Worm (Caenorhabditis elegans) whole organism, late embryonic: ENCODE data around the gene kvs-4.

Experiments used
- C08G9.2 ChIP-seq: sonication (generic microtip); optimal IDR thresholded peaks from 2 replicates; lab custom pipeline; 2016; ENCODE audit warnings: mild to moderate bottlenecking, missing genetic modification characterization, moderate library complexity, missing compliant biosample characterization
- K02D7.2 ChIP-seq: sonication (generic microtip); optimal IDR thresholded peaks from 2 replicates; lab custom pipeline; 2017; ENCODE audit warnings: mild to moderate bottlenecking, missing genetic modification characterization, missing compliant biosample characterization
- K09A11.1 ChIP-seq: sonication (generic microtip); optimal IDR thresholded peaks from 2 replicates; lab custom pipeline; 2017; ENCODE audit warnings: antibody characterized with exemption, mild to moderate bottlenecking, missing genetic modification characterization, missing compliant biosample characterization; ENCODE audit not compliant: insufficient read depth
- ceh-14 ChIP-seq: sonication (generic microtip); optimal IDR thresholded peaks from 2 replicates; lab custom pipeline; 2016; ENCODE audit warnings: missing genotype, missing genetic modification characterization, missing compliant biosample characterization
- ceh-18 ChIP-seq: sonication (generic microtip); optimal IDR thresholded peaks from 2 replicates; lab custom pipeline; 2016; ENCODE audit warnings: missing genetic modification characterization, missing compliant biosample characterization
- ceh-19 ChIP-seq: fragments of 200-800 bp; sonication (Bioruptor generic); optimal IDR thresholded peaks from 2 replicates; lab custom pipeline; 2018; ENCODE audit warnings: mild to moderate bottlenecking, missing genetic modification characterization, missing compliant biosample characterization
- ceh-2 ChIP-seq: sonication (generic microtip); optimal IDR thresholded peaks from 2 replicates; lab custom pipeline; 2016; ENCODE audit warnings: missing genotype, missing genetic modification characterization, missing compliant biosample characterization
- ceh-24 ChIP-seq: sonication (generic microtip); optimal IDR thresholded peaks from 2 replicates; lab custom pipeline; 2016; ENCODE audit warnings: mild to moderate bottlenecking, missing genetic modification characterization, missing compliant biosample characterization
- ceh-30 ChIP-seq: fragments of 150-350 bp; optimal IDR thresholded peaks from 2 replicates; lab custom pipeline; 2014; ENCODE audit warnings: missing biosample characterization, missing genetic modification characterization
- ceh-34 ChIP-seq: sonication (generic microtip); optimal IDR thresholded peaks from 2 replicates; lab custom pipeline; 2016; ENCODE audit warnings: mild to moderate bottlenecking, missing genetic modification characterization, missing compliant biosample characterization
- ceh-45 ChIP-seq: fragments of 200-800 bp; sonication (Bioruptor generic); IDR thresholded peaks from 2 replicates; pipeline ENCODE4 v1.3.6; 2022; ENCODE audit warnings: missing genetic modification reagents, missing genetic modification characterization, missing compliant biosample characterization
- ceh-9 ChIP-seq: sonication (generic microtip); optimal IDR thresholded peaks from 2 replicates; lab custom pipeline; 2016; ENCODE audit warnings: mild to moderate bottlenecking, missing genetic modification characterization, inconsistent platforms, missing compliant biosample characterization
- che-1 ChIP-seq: sonication (generic microtip); optimal IDR thresholded peaks from 2 replicates; lab custom pipeline; 2016; ENCODE audit warnings: mild to moderate bottlenecking, missing genetic modification characterization, missing compliant biosample characterization
- dmd-4 ChIP-seq: sonication (generic microtip); optimal IDR thresholded peaks from 2 replicates; lab custom pipeline; 2016; ENCODE audit warnings: borderline replicate concordance, missing genetic modification characterization, missing compliant biosample characterization
- elt-2 ChIP-seq: sonication (generic microtip); optimal IDR thresholded peaks from 2 replicates; lab custom pipeline; 2016; ENCODE audit warnings: missing genetic modification reagents, missing genetic modification characterization, missing compliant biosample characterization
- fkh-10 ChIP-seq: fragments of 150-350 bp; optimal IDR thresholded peaks from 2 replicates; lab custom pipeline; 2014; ENCODE audit warnings: missing biosample characterization, missing genetic modification reagents, missing genetic modification characterization
- hlh-13 ChIP-seq: fragments of 200-800 bp; sonication (Bioruptor generic); optimal IDR thresholded peaks from 2 replicates; lab custom pipeline; 2018; ENCODE audit warnings: mild to moderate bottlenecking, missing genetic modification characterization, missing compliant biosample characterization
- hlh-30 ChIP-seq: sonication (generic microtip); optimal IDR thresholded peaks from 2 replicates; lab custom pipeline; 2017; ENCODE audit warnings: antibody characterized with exemption, missing genetic modification characterization, missing compliant biosample characterization; ENCODE audit not compliant: insufficient read depth
- hlh-8 ChIP-seq: sonication (generic microtip); optimal IDR thresholded peaks from 2 replicates; lab custom pipeline; 2016; ENCODE audit warnings: missing genotype, missing genetic modification characterization, missing compliant biosample characterization
- nfya-1 ChIP-seq: sonication (generic microtip); optimal IDR thresholded peaks from 2 replicates; lab custom pipeline; 2017; ENCODE audit warnings: missing genetic modification characterization, mild to moderate bottlenecking, missing compliant biosample characterization, antibody characterized with exemption, moderate library complexity
- nhr-11 ChIP-seq: fragments of 150-350 bp; optimal IDR thresholded peaks from 2 replicates; lab custom pipeline; 2014; ENCODE audit warnings: missing biosample characterization, missing genetic modification characterization
- nhr-232 ChIP-seq: sonication (generic microtip); optimal IDR thresholded peaks from 2 replicates; lab custom pipeline; 2016; ENCODE audit warnings: missing genetic modification characterization, missing compliant biosample characterization
- npax-4 ChIP-seq: sonication (generic microtip); optimal IDR thresholded peaks from 2 replicates; lab custom pipeline; 2016; ENCODE audit warnings: missing genetic modification characterization, missing compliant biosample characterization
- pag-3 ChIP-seq: sonication (generic microtip); optimal IDR thresholded peaks from 2 replicates; lab custom pipeline; 2016; ENCODE audit warnings: missing compliant biosample characterization, missing genetic modification characterization, borderline replicate concordance
- pax-1 ChIP-seq: fragments of 150-350 bp; optimal IDR thresholded peaks from 2 replicates; lab custom pipeline; 2014; ENCODE audit warnings: missing biosample characterization, missing genetic modification characterization
- pqm-1 ChIP-seq: sonication (generic microtip); optimal IDR thresholded peaks from 2 replicates; lab custom pipeline; 2016; ENCODE audit warnings: missing genetic modification characterization, missing compliant biosample characterization
- pros-1 ChIP-seq: fragments of 150-350 bp; optimal IDR thresholded peaks from 2 replicates; lab custom pipeline; 2014; ENCODE audit warnings: missing biosample characterization, missing genetic modification reagents, missing genetic modification characterization
- ref-2 ChIP-seq: sonication (generic microtip); optimal IDR thresholded peaks from 2 replicates; lab custom pipeline; 2016; ENCODE audit warnings: missing genetic modification characterization, missing compliant biosample characterization
- sdc-2 ChIP-seq: sonication (generic microtip); optimal IDR thresholded peaks from 2 replicates; lab custom pipeline; 2016; ENCODE audit warnings: missing genotype, missing genetic modification characterization, missing compliant biosample characterization
- syd-9 ChIP-seq: sonication (generic microtip); optimal IDR thresholded peaks from 2 replicates; lab custom pipeline; 2016; ENCODE audit warnings: mild to moderate bottlenecking, missing genetic modification characterization, moderate library complexity, missing compliant biosample characterization
- tbx-7 ChIP-seq: sonication (generic microtip); optimal IDR thresholded peaks from 2 replicates; lab custom pipeline; 2016; ENCODE audit warnings: missing genotype, missing genetic modification characterization, missing compliant biosample characterization
- ttx-3 ChIP-seq: sonication (generic microtip); optimal IDR thresholded peaks from 2 replicates; lab custom pipeline; 2016; ENCODE audit warnings: missing genetic modification reagents, missing genetic modification characterization, missing compliant biosample characterization
- unc-3 ChIP-seq, 2 experiments: fragments of 200-800 bp in 1 of 2; sonication (Bioruptor generic) in 1 of 2; sonication (generic microtip) in 1 of 2; conservative IDR thresholded peaks in 1 of 2; optimal IDR thresholded peaks in 1 of 2; 2 replicates each; pipeline versions ENCODE4 v1.3.6 to Lab custom; 2016 to 2022; ENCODE audit warnings: missing compliant biosample characterization in 2 of 2, missing genetic modification characterization in 2 of 2, missing genetic modification reagents in 1 of 2
- unc-55 ChIP-seq: sonication (generic microtip); optimal IDR thresholded peaks from 2 replicates; lab custom pipeline; 2017; ENCODE audit warnings: missing biosample characterization, missing genetic modification reagents, missing genetic modification characterization
- unc-86 ChIP-seq: sonication (generic microtip); optimal IDR thresholded peaks from 2 replicates; lab custom pipeline; 2016; ENCODE audit warnings: missing genetic modification characterization, missing compliant biosample characterization

The kvs-4 gene

DNA sequence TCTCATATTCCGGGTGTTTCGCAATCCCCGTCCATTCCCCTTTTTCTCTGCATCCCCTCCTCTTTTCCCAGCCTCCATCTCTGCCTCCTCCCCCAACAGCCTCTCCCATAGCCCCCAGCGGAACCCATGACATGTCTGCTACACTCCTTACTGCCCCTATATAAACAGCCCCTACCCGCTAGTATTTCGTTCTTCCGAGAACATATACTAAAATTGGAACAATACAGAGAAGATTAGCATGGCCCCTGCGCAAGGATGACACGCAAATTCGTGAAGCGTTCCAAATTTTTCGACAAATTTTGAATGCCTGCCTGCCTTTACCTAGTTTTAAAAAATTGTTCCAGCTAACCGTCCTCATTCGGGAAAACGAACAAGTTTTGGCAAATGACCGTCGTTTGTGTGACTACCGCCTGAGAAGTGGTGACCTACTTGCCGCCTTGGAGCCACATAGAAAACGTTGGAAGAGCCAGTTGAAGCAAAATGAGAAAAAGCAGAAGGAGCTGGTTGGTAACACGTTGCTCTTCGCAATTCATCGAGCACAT lies 22.8 kb upstream of the kvs-4 start (continued):
- TF ChIP-seq K09A11.1, result peak; percentile 91
- peak; percentile 99 for TF ChIP-seq ceh-18 (tag; lab: Kevin White, UChicago)
- peak; percentile 86 for TF ChIP-seq npax-4 (tag; lab: Kevin White, UChicago)
- TF ChIP-seq unc-86 (tag; lab: Kevin White, UChicago), result peak; percentile 95
- TF ChIP-seq ceh-30 (tag; lab: Kevin White, UChicago), result peak; percentile 83
- TF ChIP-seq ceh-14 (tag; lab: Kevin White, UChicago), result peak; percentile 95
- peak; percentile 95 for TF ChIP-seq elt-2 (tag; lab: Kevin White, UChicago)
- TF ChIP-seq che-1 (tag; lab: Kevin White, UChicago), result peak; percentile 92
- peak; percentile 94 for TF ChIP-seq ttx-3
- TF ChIP-seq hlh-8 (tag; lab: Kevin White, UChicago), result peak; percentile 86
- peak; percentile 91 for TF ChIP-seq syd-9 (tag; lab: Kevin White, UChicago)
- TF ChIP-seq ceh-34 (tag; lab: Kevin White, UChicago), result peak; percentile 97
- peak; percentile 88 for TF ChIP-seq ceh-24 (tag; lab: Kevin White, UChicago)
- TF ChIP-seq dmd-4 (tag; lab: Kevin White, UChicago), result peak; percentile 96
- TF ChIP-seq nhr-232, result peak; percentile 89
- TF ChIP-seq fkh-10 (GFP tag; lab: Kevin White, UChicago), result peak; percentile 79
- TF ChIP-seq hlh-13 (GFP tag; lab: Kevin White, UChicago), result peak; percentile 97

ce11 chrIII:10994085-10994484 lies 18.3 kb upstream of the kvs-4 start:
- TF ChIP-seq ceh-2 (no peak), ceh-9 (tag; lab: Kevin White, UChicago) (no peak), tbx-7 (tag; lab: Kevin White, UChicago) (no peak), ceh-45 (GFP tag; lab: Robert Waterston, UW) (no peak), pag-3 (no peak), syd-9 (tag; lab: Kevin White, UChicago) (no peak), pax-1 (tag; lab: Kevin White, UChicago) (no peak), unc-55 (GFP tag; lab: Kevin White, UChicago) (no peak), ceh-30 (tag; lab: Kevin White, UChicago) (no peak), K02D7.2 (tag; lab: Kevin White, UChicago) (no peak), hlh-8 (tag; lab: Kevin White, UChicago) (no peak), hlh-30 (no peak), nhr-11 (tag; lab: Kevin White, UChicago) (no peak), ceh-34 (tag; lab: Kevin White, UChicago) (no peak), unc-3 (GFP tag; conservative IDR thresholded peaks at IDR 0.05; lab: Robert Waterston, UW) (no peak), unc-3 (tag; optimal IDR thresholded peaks at IDR 0.05; lab: Kevin White, UChicago) (no peak), che-1 (tag; lab: Kevin White, UChicago) (no peak), ref-2 (no peak), pros-1 (tag; lab: Kevin White, UChicago) (no peak), nfya-1 (tag; lab: Kevin White, UChicago) (no peak)

- TF ChIP-seq sdc-2 (no peak), ceh-19 (GFP tag; lab: Kevin White, UChicago) (no peak), pqm-1 (tag; lab: Kevin White, UChicago) (no peak)
- TF ChIP-seq, all 69 proteins: peak for 0
Measured at ce11 chrIII:10995156-10995555, 17.2 kb upstream of the kvs-4 start, which contains the start of gene dmsr-5. dmsr-5 (minus strand) TSS chrIII:10995256.

- TF ChIP-seq C08G9.2 (tag; lab: Kevin White, UChicago), result no peak
- TF ChIP-seq nhr-232, result no peak
- no peak for TF ChIP-seq fkh-10 (GFP tag; lab: Kevin White, UChicago)
Measured at ce11 chrIII:11002808-11003207, 9.6 kb upstream of the kvs-4 start.
